Worm (Caenorhabditis elegans) whole organism, young adult: ENCODE measurements around the gene btb-20.

Source experiments
- ama-1 ChIP-seq, 3 experiments: fragments of 150-350 bp in 1 of 3; sonication (generic microtip) in 2 of 3; optimal IDR thresholded peaks; 2 replicates each; lab custom pipeline; 2014 to 2018; ENCODE audit warnings: missing biosample characterization in 2 of 3, missing genetic modification characterization in 2 of 3, missing genetic modification reagents in 2 of 3
- madf-10 ChIP-seq: sonication (generic microtip); optimal IDR thresholded peaks from 2 replicates; lab custom pipeline; 2016; ENCODE audit warnings: mild to moderate bottlenecking, missing genetic modification characterization, missing compliant biosample characterization
- mxl-1 ChIP-seq: sonication (generic microtip); optimal IDR thresholded peaks from 2 replicates; lab custom pipeline; 2016; ENCODE audit warnings: missing genetic modification characterization, missing compliant biosample characterization
- nhr-80 ChIP-seq: sonication (generic microtip); optimal IDR thresholded peaks from 2 replicates; lab custom pipeline; 2016; ENCODE audit warnings: missing genetic modification characterization, missing compliant biosample characterization
- snpc-3.4 ChIP-seq: sonication (generic microtip); optimal IDR thresholded peaks from 2 replicates; lab custom pipeline; 2017; ENCODE audit warnings: missing genetic modification characterization, mild to moderate bottlenecking, missing compliant biosample characterization, antibody characterized with exemption, moderate library complexity, missing genotype, missing genetic modification reagents
- tbp1 ChIP-seq: fragments of 200-800 bp; sonication (Bioruptor generic); optimal IDR thresholded peaks from 2 replicates; lab custom pipeline; 2018; ENCODE audit warnings: mild to moderate bottlenecking, missing genetic modification characterization, missing compliant biosample characterization
- tbx-9 ChIP-seq: sonication (generic microtip); optimal IDR thresholded peaks from 2 replicates; lab custom pipeline; 2016; ENCODE audit warnings: borderline replicate concordance, missing genetic modification characterization, inconsistent platforms, missing compliant biosample characterization

- TF ChIP-seq ama-1 (optimal IDR thresholded peaks at IDR 0.05; lab: Kevin White, UChicago): no peak
- TF ChIP-seq ama-1 (GFP tag; optimal IDR thresholded peaks at IDR 0.05; lab: Kevin White, UChicago): no peak
- TF ChIP-seq madf-10 (tag; lab: Kevin White, UChicago): no peak
- no peak for TF ChIP-seq mxl-1
- no peak for TF ChIP-seq snpc-3.4
- TF ChIP-seq nhr-80 (tag; lab: Kevin White, UChicago): no peak
- TF ChIP-seq tbp1: no peak
- TF ChIP-seq tbx-9: no peak
These were observed 1.7 kb upstream of the btb-20 start, which contains the start of gene F57C2.4 for ce11 chrII:14525013-14525412.
